Worm (Caenorhabditis elegans) whole organism, midembryonic: Measurements from ENCODE around the gene alg-1.

Experiments used
- T22C8.4 ChIP-seq: fragments of 200-800 bp; sonication (Bioruptor generic); IDR thresholded peaks from 2 replicates; pipeline ENCODE4 v1.3.6; 2022; ENCODE audit warnings: missing genetic modification characterization, missing compliant biosample characterization
- cog-1 ChIP-seq: sonication (generic microtip); optimal IDR thresholded peaks from 2 replicates; lab custom pipeline; 2016; ENCODE audit warnings: missing genetic modification characterization, missing compliant biosample characterization
- flt-1 ChIP-seq: fragments of 200-800 bp; sonication (Bioruptor generic); IDR thresholded peaks from 2 replicates; pipeline ENCODE4 v1.3.6; 2022; ENCODE audit warnings: missing genetic modification characterization, missing compliant biosample characterization
- med-1 ChIP-seq: sonication (generic microtip); optimal IDR thresholded peaks from 2 replicates; lab custom pipeline; 2017; ENCODE audit warnings: missing genetic modification characterization, mild to moderate bottlenecking, missing compliant biosample characterization, antibody characterized with exemption, missing genetic modification reagents; ENCODE audit not compliant: insufficient read depth
- tab-1 ChIP-seq: fragments of 200-800 bp; sonication (Bioruptor generic); IDR thresholded peaks from 2 replicates; pipeline ENCODE4 v1.3.6; 2022; ENCODE audit warnings: missing genetic modification characterization, missing compliant biosample characterization
- ztf-29 ChIP-seq: fragments of 200-800 bp; sonication (Bioruptor generic); IDR thresholded peaks from 2 replicates; pipeline ENCODE4 v1.3.6; 2022; ENCODE audit warnings: missing genetic modification reagents, missing genetic modification characterization, missing compliant biosample characterization

ce11 chrX:13936719-13937118 is 12.2 kb upstream of the alg-1 start:
- no peak for TF ChIP-seq T22C8.4 (GFP tag; lab: Robert Waterston, UW)
- TF ChIP-seq ztf-29 (GFP tag; lab: Robert Waterston, UW): no peak
- no peak for TF ChIP-seq tab-1 (GFP tag; lab: Robert Waterston, UW)
- TF ChIP-seq flt-1 (GFP tag; lab: Robert Waterston, UW): no peak
- no peak for TF ChIP-seq med-1 (GFP tag; lab: Kevin White, UChicago)
- TF ChIP-seq cog-1 (tag; lab: Kevin White, UChicago): no peak
